Fruit fly (Drosophila melanogaster) whole organism, embryonic: ENCODE data around the gene CG14105.

Experiments
- Bgb ChIP-seq: fragments of 200-800 bp; sonication (Bioruptor generic); IDR thresholded peaks from 2 replicates; pipeline ENCODE4 v1.3.6; 2022; ENCODE audit warnings: missing biosample characterization, missing genetic modification characterization; ENCODE audit not compliant: partially characterized antibody
- CG11696 ChIP-seq: fragments of 200-800 bp; sonication (Bioruptor generic); IDR thresholded peaks from 2 replicates; pipeline ENCODE4 v1.3.6; 2022; ENCODE audit warnings: missing biosample characterization, missing genetic modification characterization
- CG12236 ChIP-seq: fragments of 200-800 bp; sonication (Bioruptor generic); optimal IDR thresholded peaks from 2 replicates; lab custom pipeline; 2016; ENCODE audit warnings: missing biosample characterization, missing genetic modification characterization
- CG13287 ChIP-seq: fragments of 200-800 bp; sonication (Bioruptor generic); IDR thresholded peaks from 2 replicates; pipeline ENCODE4 v1.3.6; 2022; ENCODE audit warnings: missing biosample characterization, missing genetic modification characterization; ENCODE audit not compliant: partially characterized antibody
- CG17912 ChIP-seq: fragments of 200-800 bp; sonication (Bioruptor generic); optimal IDR thresholded peaks from 2 replicates; lab custom pipeline; 2018; ENCODE audit warnings: missing biosample characterization, mild to moderate bottlenecking, missing genetic modification characterization
- CG30431 ChIP-seq: fragments of 200-800 bp; sonication (Bioruptor generic); optimal IDR thresholded peaks from 2 replicates; lab custom pipeline; 2017; ENCODE audit warnings: missing biosample characterization, missing genetic modification characterization
- CG9215 ChIP-seq: fragments of 200-800 bp; sonication (Bioruptor generic); IDR thresholded peaks from 2 replicates; pipeline ENCODE4 v1.3.6; 2022; ENCODE audit warnings: missing biosample characterization, missing genetic modification characterization
- Sry-δ ChIP-seq: fragments of 200-800 bp; sonication (Bioruptor generic); optimal IDR thresholded peaks from 2 replicates; lab custom pipeline; 2016; ENCODE audit warnings: missing biosample characterization, missing genetic modification characterization
- dan ChIP-seq: fragments of 200-800 bp; sonication (Bioruptor generic); IDR thresholded peaks from 2 replicates; pipeline ENCODE4 v1.3.6; 2022; ENCODE audit warnings: missing biosample characterization, missing genetic modification characterization
- fu2 ChIP-seq: fragments of 200-800 bp; sonication (Bioruptor generic); optimal IDR thresholded peaks from 2 replicates; lab custom pipeline; 2016; ENCODE audit warnings: missing biosample characterization, missing genetic modification characterization
- gsb-n ChIP-seq: fragments of 200-800 bp; sonication (Bioruptor generic); optimal IDR thresholded peaks from 3 replicates; lab custom pipeline; 2018; ENCODE audit warnings: missing biosample characterization, mild to moderate bottlenecking, missing genetic modification characterization
- p53 ChIP-seq: fragments of 200-800 bp; sonication (Bioruptor generic); optimal IDR thresholded peaks from 2 replicates; lab custom pipeline; 2016; ENCODE audit warnings: missing biosample characterization, missing genetic modification characterization
- psq ChIP-seq: fragments of 200-800 bp; sonication (Bioruptor generic); optimal IDR thresholded peaks from 2 replicates; lab custom pipeline; 2017; ENCODE audit warnings: missing biosample characterization, missing genetic modification characterization
- zen ChIP-seq: fragments of 200-800 bp; sonication (Bioruptor generic); optimal IDR thresholded peaks from 3 replicates; lab custom pipeline; 2018; ENCODE audit warnings: missing biosample characterization, mild to moderate bottlenecking, missing genetic modification characterization, moderate library complexity

- TF ChIP-seq CG13287 (GFP tag; lab: Robert Waterston, UW): no peak
- TF ChIP-seq psq (GFP tag; lab: Kevin White, UChicago): no peak
- TF ChIP-seq fu2 (GFP tag; lab: Kevin White, UChicago): no peak
- TF ChIP-seq p53 (GFP tag; lab: Kevin White, UChicago): no peak
- no peak for TF ChIP-seq CG17912 (GFP tag; lab: Kevin White, UChicago)
- TF ChIP-seq zen (tag; lab: Kevin White, UChicago): peak; percentile 10
- no peak for TF ChIP-seq CG30431
- peak; percentile 61 for TF ChIP-seq CG9215 (GFP tag; lab: Robert Waterston, UW)
- TF ChIP-seq CG12236 (GFP tag; lab: Kevin White, UChicago): no peak
- peak; percentile 2 for TF ChIP-seq Sry-δ
- TF ChIP-seq CG11696 (GFP tag; lab: Robert Waterston, UW): peak; percentile 52; the same call in 1 of the 2 replicates
- TF ChIP-seq gsb-n (tag; lab: Kevin White, UChicago): no peak
- TF ChIP-seq Bgb (GFP tag; lab: Robert Waterston, UW): no peak
- TF ChIP-seq dan (GFP tag; lab: Robert Waterston, UW): no peak
Observed at dm6 chr3L:13450177-13450793, 23.8 kb upstream of the CG14105 start, which contains the start of the genes JMJD7 and CG10738.
